Worm (Caenorhabditis elegans) whole organism, L3 larva: ENCODE measurements around the gene nas-33.

ENCODE experiments used
- ama-1 ChIP-seq: fragments of 150-350 bp; optimal IDR thresholded peaks from 2 replicates; lab custom pipeline; 2018
- ceh-82 ChIP-seq: fragments of 150-350 bp; optimal IDR thresholded peaks from 2 replicates; lab custom pipeline; 2014; ENCODE audit warnings: missing biosample characterization, missing genetic modification characterization
- nhr-11 ChIP-seq: fragments of 150-350 bp; optimal IDR thresholded peaks from 2 replicates; lab custom pipeline; 2014; ENCODE audit warnings: missing biosample characterization, missing genetic modification characterization
- nhr-28 ChIP-seq: fragments of 150-350 bp; optimal IDR thresholded peaks from 2 replicates; lab custom pipeline; 2014; ENCODE audit warnings: missing biosample characterization, missing genetic modification characterization
- nhr-77 ChIP-seq: fragments of 150-350 bp; optimal IDR thresholded peaks from 2 replicates; lab custom pipeline; 2014; ENCODE audit warnings: missing biosample characterization, missing genetic modification characterization
- pha-4 ChIP-seq: fragments of 150-350 bp; optimal IDR thresholded peaks from 2 replicates; lab custom pipeline; 2014; ENCODE audit warnings: missing biosample characterization, missing genetic modification reagents, missing genetic modification characterization
- unc-62 ChIP-seq: fragments of 150-350 bp; sonication (generic microtip); optimal IDR thresholded peaks from 4 replicates; lab custom pipeline; 2014; ENCODE audit warnings: missing biosample characterization, missing genetic modification reagents, missing genetic modification characterization
- zag-1 ChIP-seq: fragments of 150-350 bp; optimal IDR thresholded peaks from 2 replicates; lab custom pipeline; 2014; ENCODE audit warnings: missing biosample characterization, missing genetic modification characterization

DNA sequence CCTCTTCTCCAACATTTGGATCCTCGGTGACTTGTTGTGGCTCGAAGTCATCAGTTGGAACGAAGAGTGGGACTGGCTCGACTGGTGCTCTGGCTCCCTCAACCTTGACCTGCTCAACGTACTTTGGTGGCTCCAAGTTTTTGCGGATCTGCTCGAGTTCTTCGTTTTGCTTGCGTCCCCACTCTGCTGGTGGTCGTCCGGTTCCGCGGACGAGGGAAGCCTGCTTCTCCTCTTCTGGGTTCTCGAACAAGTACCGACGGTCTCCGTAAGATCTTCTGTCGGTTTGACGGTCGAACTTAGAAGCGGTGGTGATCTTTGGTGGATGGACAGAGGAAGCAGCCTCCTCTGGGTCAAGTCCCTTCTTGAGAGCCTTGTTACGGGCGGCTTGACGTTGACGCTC, 46.3 kb downstream of the nas-33 start:
- TF ChIP-seq nhr-11 (tag; lab: Kevin White, UChicago) (no peak), nhr-77 (tag; lab: Kevin White, UChicago) (no peak), unc-62 (no peak), ama-1 (no peak), zag-1 (tag; lab: Kevin White, UChicago) (no peak), nhr-28 (tag; lab: Kevin White, UChicago) (no peak), pha-4 (tag; lab: Kevin White, UChicago) (no peak), ceh-82 (tag; lab: Kevin White, UChicago) (no peak)
